Worm (Caenorhabditis elegans) whole organism, midembryonic: ENCODE results near the gene T28D9.16.

Source experiments
- T22C8.4 ChIP-seq: fragments of 200-800 bp; sonication (Bioruptor generic); IDR thresholded peaks from 2 replicates; pipeline ENCODE4 v1.3.6; 2022; ENCODE audit warnings: missing genetic modification characterization, missing compliant biosample characterization
- cog-1 ChIP-seq: sonication (generic microtip); optimal IDR thresholded peaks from 2 replicates; lab custom pipeline; 2016; ENCODE audit warnings: missing genetic modification characterization, missing compliant biosample characterization
- flt-1 ChIP-seq: fragments of 200-800 bp; sonication (Bioruptor generic); IDR thresholded peaks from 2 replicates; pipeline ENCODE4 v1.3.6; 2022; ENCODE audit warnings: missing genetic modification characterization, missing compliant biosample characterization
- klf-2 ChIP-seq: fragments of 200-800 bp; sonication (Bioruptor generic); conservative IDR thresholded peaks from 2 replicates; pipeline ENCODE4 v1.3.6; 2022; ENCODE audit warnings: missing genetic modification reagents, missing genetic modification characterization, missing compliant biosample characterization
- med-1 ChIP-seq: sonication (generic microtip); optimal IDR thresholded peaks from 2 replicates; lab custom pipeline; 2017; ENCODE audit warnings: missing genetic modification characterization, mild to moderate bottlenecking, missing compliant biosample characterization, antibody characterized with exemption, missing genetic modification reagents; ENCODE audit not compliant: insufficient read depth
- ref-1 ChIP-seq: fragments of 200-800 bp; sonication (Bioruptor generic); conservative IDR thresholded peaks from 2 replicates; pipeline ENCODE4 v1.3.6; 2022; ENCODE audit warnings: missing genetic modification reagents, missing genetic modification characterization, missing compliant biosample characterization
- tab-1 ChIP-seq: fragments of 200-800 bp; sonication (Bioruptor generic); IDR thresholded peaks from 2 replicates; pipeline ENCODE4 v1.3.6; 2022; ENCODE audit warnings: missing genetic modification characterization, missing compliant biosample characterization
- ztf-23 ChIP-seq: fragments of 200-800 bp; sonication (Bioruptor generic); IDR thresholded peaks from 2 replicates; pipeline ENCODE4 v1.3.6; 2022; ENCODE audit warnings: missing genetic modification reagents, missing genetic modification characterization, missing compliant biosample characterization
- ztf-29 ChIP-seq: fragments of 200-800 bp; sonication (Bioruptor generic); IDR thresholded peaks from 2 replicates; pipeline ENCODE4 v1.3.6; 2022; ENCODE audit warnings: missing genetic modification reagents, missing genetic modification characterization, missing compliant biosample characterization

T28D9.16 gene

ce11 chrII:6491187-6491586, 15.7 kb downstream of the T28D9.16 start:
- TF ChIP-seq flt-1 (GFP tag; lab: Robert Waterston, UW), result no peak
- no peak for TF ChIP-seq ztf-29 (GFP tag; lab: Robert Waterston, UW)
- no peak for TF ChIP-seq med-1 (GFP tag; lab: Kevin White, UChicago)

DNA sequence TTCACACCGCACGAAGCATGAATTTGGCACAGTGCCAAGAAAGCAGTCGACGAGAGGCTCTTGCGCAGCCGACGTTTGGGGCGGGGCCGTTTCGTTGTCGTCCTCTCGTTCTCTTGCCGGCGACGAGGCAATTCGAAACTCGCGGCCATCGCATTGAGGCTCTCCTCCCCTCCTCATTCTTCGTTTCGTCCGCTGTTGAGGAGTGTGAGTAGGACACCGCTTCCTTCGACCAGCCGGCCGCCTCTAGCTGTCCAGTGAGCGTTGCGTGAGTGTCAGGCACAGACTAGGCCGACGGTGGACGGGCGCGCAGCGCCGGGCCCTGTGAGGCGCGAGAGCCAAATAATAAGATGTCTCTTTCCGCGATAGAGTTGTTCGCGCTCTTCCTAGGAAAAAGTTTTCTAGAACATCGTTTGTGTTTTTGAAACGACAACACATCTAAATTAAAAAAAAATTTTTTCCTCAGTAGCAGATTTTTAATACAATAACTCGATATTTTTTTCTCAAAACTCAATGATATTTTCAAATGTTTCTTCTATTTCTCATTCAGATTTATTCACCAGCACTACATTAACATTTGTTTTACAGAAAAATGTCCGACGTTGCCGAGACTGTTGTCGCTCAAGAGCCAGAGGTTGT, 16.4 kb downstream of the T28D9.16 start, which contains the start of the genes T28D9.11 and T28D9.1:
T28D9.11 (minus strand) TSS at position 177 of the 636 bp plus-strand sequence.
T28D9.1 (plus strand) TSS at position 586 of the 636 bp plus-strand sequence.
- TF ChIP-seq cog-1 (peak; percentile 29), ztf-23 (GFP tag; lab: Robert Waterston, UW) (peak; percentile 64; the same call in 1 of the 2 replicates), med-1 (GFP tag; lab: Kevin White, UChicago) (no peak), ref-1 (GFP tag; lab: Robert Waterston, UW) (no peak), klf-2 (GFP tag; lab: Robert Waterston, UW) (no peak; the same call in 1 of the 2 replicates), T22C8.4 (GFP tag; lab: Robert Waterston, UW) (no peak), tab-1 (GFP tag; lab: Robert Waterston, UW) (peak; percentile 65; the same call in 1 of the 2 replicates), flt-1 (GFP tag; lab: Robert Waterston, UW) (peak; percentile 64; the same call in 1 of the 2 replicates), ztf-29 (GFP tag; lab: Robert Waterston, UW) (peak; percentile 7; the same call in 1 of the 2 replicates)

DNA sequence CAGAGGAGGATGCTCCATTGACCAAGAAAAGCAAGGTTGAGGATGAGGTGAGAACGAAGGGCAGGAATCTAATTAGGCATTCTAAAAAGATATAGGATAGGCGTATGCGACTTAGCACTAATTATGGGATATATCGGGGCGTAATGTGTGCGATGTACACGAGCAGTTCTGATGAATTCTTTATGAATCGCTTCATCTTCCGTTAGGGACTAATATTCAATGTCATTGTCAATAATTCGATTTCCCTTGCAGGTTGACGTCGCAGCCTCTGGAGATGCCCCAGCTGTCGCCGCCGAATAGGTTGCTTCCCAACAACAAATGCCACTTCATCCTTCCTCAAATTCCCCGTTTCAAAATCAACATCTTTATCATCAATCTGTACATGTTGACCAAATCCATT, 17.7 kb downstream of the T28D9.16 start:
- no peak for TF ChIP-seq med-1 (GFP tag; lab: Kevin White, UChicago)
- no peak for TF ChIP-seq ztf-29 (GFP tag; lab: Robert Waterston, UW)
- no peak for TF ChIP-seq flt-1 (GFP tag; lab: Robert Waterston, UW)

DNA sequence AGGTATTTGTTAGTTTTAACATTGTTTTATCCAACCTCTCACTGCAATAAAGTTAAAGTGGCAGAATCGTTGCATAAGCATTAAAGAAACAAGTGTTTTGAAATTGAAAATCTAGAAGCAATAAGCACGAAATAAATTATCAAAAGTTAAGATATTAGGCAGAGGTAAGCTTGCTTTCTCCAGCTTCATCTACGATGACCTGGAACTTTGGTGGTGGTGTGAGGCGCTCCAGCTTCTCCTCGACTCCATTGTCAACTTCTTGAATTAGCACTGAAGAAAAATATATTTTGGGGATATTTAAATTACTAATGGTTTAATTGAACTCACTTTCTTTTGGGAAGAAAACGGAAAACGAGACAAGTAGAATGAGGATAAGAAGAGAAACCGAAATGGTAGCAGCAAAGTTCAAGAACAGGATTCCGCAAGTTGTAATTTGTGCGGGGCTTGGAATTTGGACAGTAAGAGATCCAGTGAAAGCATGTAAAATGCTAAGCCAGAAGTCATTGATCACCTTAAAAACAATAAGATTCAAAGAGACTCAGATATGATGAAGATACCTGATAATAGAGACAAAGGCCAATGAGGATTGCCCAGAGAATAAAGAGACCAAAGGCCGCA, 18.3 kb downstream of the T28D9.16 start:
- TF ChIP-seq T22C8.4 (GFP tag; lab: Robert Waterston, UW) (no peak), flt-1 (GFP tag; lab: Robert Waterston, UW) (no peak)

DNA sequence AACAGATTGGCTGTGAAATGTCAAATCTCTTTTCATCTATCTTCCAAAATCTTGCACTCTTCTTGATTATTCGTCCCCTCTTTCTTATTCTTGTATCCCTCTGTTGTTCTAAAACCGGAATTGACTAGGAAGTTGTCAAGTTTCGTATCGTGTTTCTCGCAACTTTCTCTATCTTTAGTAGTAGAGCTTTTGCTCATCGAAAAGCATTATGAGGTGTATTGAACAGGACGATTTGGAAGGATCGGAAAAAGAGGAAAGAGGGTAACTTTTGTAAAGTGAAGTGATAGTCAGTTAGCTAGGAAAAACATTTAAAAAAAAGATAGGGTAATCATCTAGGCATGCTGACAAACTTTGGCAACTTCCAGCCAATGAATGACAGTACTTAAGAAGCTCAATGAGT, 21.0 kb downstream of the T28D9.16 start:
- TF ChIP-seq klf-2 (GFP tag; lab: Robert Waterston, UW), result no peak
- no peak for TF ChIP-seq flt-1 (GFP tag; lab: Robert Waterston, UW)
- no peak for TF ChIP-seq T22C8.4 (GFP tag; lab: Robert Waterston, UW)
- no peak for TF ChIP-seq ztf-29 (GFP tag; lab: Robert Waterston, UW)
- TF ChIP-seq ref-1 (GFP tag; lab: Robert Waterston, UW), result no peak
- TF ChIP-seq ztf-23 (GFP tag; lab: Robert Waterston, UW), result no peak
- no peak for TF ChIP-seq tab-1 (GFP tag; lab: Robert Waterston, UW)
- no peak for TF ChIP-seq med-1 (GFP tag; lab: Kevin White, UChicago)

ce11 chrII:6497137-6497536, 21.6 kb downstream of the T28D9.16 start:
- no peak for TF ChIP-seq ztf-29 (GFP tag; lab: Robert Waterston, UW)
- no peak for TF ChIP-seq T22C8.4 (GFP tag; lab: Robert Waterston, UW)
- no peak for TF ChIP-seq klf-2 (GFP tag; lab: Robert Waterston, UW)
- no peak for TF ChIP-seq cog-1
- TF ChIP-seq med-1 (GFP tag; lab: Kevin White, UChicago), result no peak

DNA sequence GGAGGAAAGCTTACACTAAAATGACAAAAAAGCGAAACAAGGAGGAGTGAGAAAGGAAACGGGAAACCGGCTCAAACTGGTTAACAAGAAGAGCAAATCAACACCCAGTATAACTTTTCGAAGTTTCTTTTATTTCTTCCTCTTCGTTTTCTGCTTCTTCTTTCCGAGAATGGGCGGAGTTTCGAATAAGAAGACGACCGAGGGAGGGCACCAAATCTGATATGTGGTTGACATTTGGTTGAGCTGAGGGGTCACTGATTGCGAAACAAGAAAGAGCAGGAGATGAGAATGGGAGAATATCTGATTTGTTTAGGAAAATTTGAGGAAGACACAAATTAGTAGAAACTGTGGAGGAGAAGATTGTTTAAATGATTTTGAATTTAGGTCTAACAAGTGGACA, 23.1 kb downstream of the T28D9.16 start:
- TF ChIP-seq ztf-29 (GFP tag; lab: Robert Waterston, UW) (no peak), ref-1 (GFP tag; lab: Robert Waterston, UW) (no peak), tab-1 (GFP tag; lab: Robert Waterston, UW) (no peak), med-1 (GFP tag; lab: Kevin White, UChicago) (no peak), flt-1 (GFP tag; lab: Robert Waterston, UW) (no peak), T22C8.4 (GFP tag; lab: Robert Waterston, UW) (no peak), ztf-23 (GFP tag; lab: Robert Waterston, UW) (no peak)

DNA sequence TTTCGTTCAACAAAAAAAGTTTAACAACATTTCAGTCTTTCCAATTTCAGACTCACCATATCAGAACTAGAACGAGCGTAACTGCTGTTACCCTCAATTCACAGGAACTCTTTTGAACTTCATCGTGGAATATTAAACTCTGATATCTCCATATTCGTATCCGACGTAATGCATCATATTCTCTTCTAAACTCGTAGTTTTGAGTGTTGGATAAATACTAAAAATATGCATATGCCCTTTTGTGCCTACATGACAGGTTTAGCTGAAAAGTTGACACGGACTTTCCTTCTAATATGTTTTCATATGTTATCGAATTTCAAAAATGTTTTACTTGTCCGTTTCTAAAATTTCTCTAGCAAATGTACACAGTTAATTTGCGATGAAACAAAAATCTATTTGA, 23.6 kb downstream of the T28D9.16 start, which contains the start of gene twk-49:
twk-49 (minus strand) TSS at position 101 of the 400 bp plus-strand sequence.
- no peak for TF ChIP-seq tab-1 (GFP tag; lab: Robert Waterston, UW)
- TF ChIP-seq cog-1, result no peak
- no peak for TF ChIP-seq med-1 (GFP tag; lab: Kevin White, UChicago)
- no peak for TF ChIP-seq ztf-23 (GFP tag; lab: Robert Waterston, UW)
- TF ChIP-seq flt-1 (GFP tag; lab: Robert Waterston, UW), result no peak
- TF ChIP-seq ztf-29 (GFP tag; lab: Robert Waterston, UW), result no peak
- no peak for TF ChIP-seq klf-2 (GFP tag; lab: Robert Waterston, UW)
- TF ChIP-seq T22C8.4 (GFP tag; lab: Robert Waterston, UW), result no peak
- no peak for TF ChIP-seq ref-1 (GFP tag; lab: Robert Waterston, UW)

DNA sequence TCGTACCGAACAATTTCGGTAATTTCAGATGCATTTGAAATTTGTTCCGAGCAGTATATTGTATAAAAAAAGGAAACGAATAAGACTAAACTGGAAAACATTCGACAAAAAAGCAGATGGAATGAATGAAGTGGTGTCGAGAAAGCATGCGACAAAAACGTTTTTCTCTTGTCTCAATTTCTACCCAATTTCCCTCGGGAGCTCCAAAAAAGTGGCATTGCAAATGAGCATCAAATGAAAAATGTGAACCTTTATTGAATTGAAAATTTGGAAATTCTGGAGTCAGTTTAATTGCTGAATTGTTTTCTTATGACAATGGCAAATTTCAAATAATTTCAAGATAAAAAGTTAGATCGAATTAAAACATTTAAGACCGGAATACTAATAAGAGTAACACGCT, 24.7 kb downstream of the T28D9.16 start, which contains the start of gene R05G9.5:
R05G9.5 (minus strand) TSS at position 101 of the 400 bp plus-strand sequence.
- no peak for TF ChIP-seq ref-1 (GFP tag; lab: Robert Waterston, UW)
- TF ChIP-seq med-1 (GFP tag; lab: Kevin White, UChicago), result no peak
- no peak for TF ChIP-seq cog-1
- TF ChIP-seq tab-1 (GFP tag; lab: Robert Waterston, UW), result no peak
- no peak for TF ChIP-seq flt-1 (GFP tag; lab: Robert Waterston, UW)
- no peak for TF ChIP-seq klf-2 (GFP tag; lab: Robert Waterston, UW)
- no peak for TF ChIP-seq T22C8.4 (GFP tag; lab: Robert Waterston, UW)
- TF ChIP-seq ztf-23 (GFP tag; lab: Robert Waterston, UW), result no peak
- TF ChIP-seq ztf-29 (GFP tag; lab: Robert Waterston, UW), result no peak
